In genomic region chr3L:1876215-1876625, dm6 we compare ENCODE assay signal across 1 fruit fly cellular context.
TF ChIP-seq lines count a peak whose summit lies in the region.

Gene dre4, minus strand, starts transcription at chr3L:1876312.

TF ChIP-seq in whole organism, embryonic, 481 proteins besides CTCF, POLR2A, EP300 and RAD21 (continued from another document):
- TF ChIP-seq CG18599 (GFP tag; optimal IDR thresholded peaks at IDR 0.05; lab: Kevin White, UChicago) (peak; percentile 80), Dbx (GFP tag; IDR thresholded peaks at IDR 0.05; lab: Robert Waterston, UW) (peak; percentile 83), CG8281 (tag; optimal IDR thresholded peaks at IDR 0.05; lab: Kevin White, UChicago) (no peak), pnt (GFP tag; optimal IDR thresholded peaks at IDR 0.05; lab: Kevin White, UChicago) (peak; percentile 45), CG6765 (GFP tag; optimal IDR thresholded peaks at IDR 0.05; lab: Kevin White, UChicago) (peak; percentile 62), zfh2 (GFP tag; optimal IDR thresholded peaks at IDR 0.05; lab: Kevin White, UChicago) (peak; percentile 65), ewg (GFP tag; optimal IDR thresholded peaks at IDR 0.05; lab: Kevin White, UChicago) (peak; percentile 49), Dfd (GFP tag; optimal IDR thresholded peaks at IDR 0.05; lab: Kevin White, UChicago) (no peak), Trl (optimal IDR thresholded peaks at IDR 0.05; lab: Kevin White, UChicago) (no peak), Trl (GFP tag; optimal IDR thresholded peaks at IDR 0.05; lab: Kevin White, UChicago) (peak; percentile 61), psq (GFP tag; optimal IDR thresholded peaks at IDR 0.05; lab: Kevin White, UChicago) (peak; percentile 9), jigr1 (GFP tag; IDR thresholded peaks at IDR 0.05; lab: Robert Waterston, UW) (no peak), CG12391 (tag; optimal IDR thresholded peaks at IDR 0.05; lab: Kevin White, UChicago) (peak; percentile 79), toy (GFP tag; IDR thresholded peaks at IDR 0.05; lab: Robert Waterston, UW) (no peak), dimm (GFP tag; IDR thresholded peaks at IDR 0.05; lab: Robert Waterston, UW) (peak; percentile 18; the same call in 1 of the 2 replicates), CG17385 (GFP tag; optimal IDR thresholded peaks at IDR 0.05; lab: Kevin White, UChicago) (peak; percentile 98), CG12219 (GFP tag; optimal IDR thresholded peaks at IDR 0.05; lab: Kevin White, UChicago) (peak; percentile 45), Usf (GFP tag; optimal IDR thresholded peaks at IDR 0.05; lab: Kevin White, UChicago) (peak; percentile 12), cato (GFP tag; optimal IDR thresholded peaks at IDR 0.05; lab: Kevin White, UChicago; ENCODE audit: borderline replicate concordance) (peak; percentile 18), CG31224 (GFP tag; IDR thresholded peaks at IDR 0.05; lab: Robert Waterston, UW) (peak; percentile 47; the same call in 1 of the 2 replicates), Mad (GFP tag; optimal IDR thresholded peaks at IDR 0.05; lab: Kevin White, UChicago) (peak; percentile 71)
